Fruit fly (Drosophila melanogaster): ENCODE data around the gene CG14877.

Gene CG14877

DNA sequence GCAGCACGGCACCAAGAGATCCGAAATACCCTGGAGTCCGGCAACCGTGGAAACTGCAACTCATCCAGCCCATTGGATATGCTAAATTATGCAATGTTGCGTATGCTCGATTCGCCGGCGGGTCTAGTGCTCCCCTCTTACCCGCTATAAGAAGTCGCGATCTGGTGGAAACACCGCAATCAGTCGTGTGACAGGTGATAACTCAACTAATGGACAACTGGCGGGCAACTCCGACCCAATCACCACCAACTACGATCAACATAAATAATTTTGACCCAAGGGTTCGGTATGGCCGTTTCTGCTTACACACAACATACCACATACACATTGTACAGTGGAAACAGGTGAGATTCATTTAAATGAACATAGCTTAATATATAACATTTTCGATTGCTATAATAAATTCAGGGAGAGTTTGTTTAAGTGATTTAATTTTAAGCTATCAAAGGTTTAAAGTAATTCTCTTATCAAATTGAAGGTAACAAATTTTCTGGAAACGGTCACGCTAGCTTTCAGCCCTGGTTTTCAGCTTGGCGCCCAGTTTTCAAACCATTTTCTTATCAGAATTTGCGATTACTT is 38.6 kb downstream of the CG14877 start, which contains the start of gene Hmt-1 (continued):
- peak; percentile 36 for TF ChIP-seq ftz-f1 (GFP tag; optimal IDR thresholded peaks at IDR 0.05)
- TF ChIP-seq gcm (GFP tag; optimal IDR thresholded peaks at IDR 0.05), result no peak
- peak; percentile 1 for TF ChIP-seq CG2202 (tag; optimal IDR thresholded peaks at IDR 0.05)
- peak; percentile 40 for TF ChIP-seq gsb-n (tag; optimal IDR thresholded peaks at IDR 0.05)
- TF ChIP-seq CG2116 (GFP tag; optimal IDR thresholded peaks at IDR 0.05), result peak; percentile 61
- TF ChIP-seq CG6813 (GFP tag; optimal IDR thresholded peaks at IDR 0.05), result no peak
- TF ChIP-seq MESR4 (GFP tag; optimal IDR thresholded peaks at IDR 0.05), result peak; percentile 82
- peak; percentile 54 for TF ChIP-seq CG12659 (GFP tag; optimal IDR thresholded peaks at IDR 0.05)
- peak; percentile 96 for TF ChIP-seq CG7928 (GFP tag; optimal IDR thresholded peaks at IDR 0.05)
- no peak for TF ChIP-seq CG30431 (GFP tag; optimal IDR thresholded peaks at IDR 0.05)
- TF ChIP-seq CG4617 (GFP tag; optimal IDR thresholded peaks at IDR 0.05; ENCODE audit: borderline replicate concordance), result peak; percentile 30
- TF ChIP-seq CG13424 (tag; optimal IDR thresholded peaks at IDR 0.05), result peak; percentile 5
- peak; percentile 57 for TF ChIP-seq CG17186 (GFP tag; optimal IDR thresholded peaks at IDR 0.05)
- no peak for TF ChIP-seq Meics (GFP tag; optimal IDR thresholded peaks at IDR 0.05)
- peak; percentile 3 for TF ChIP-seq CHES-1-like (GFP tag; optimal IDR thresholded peaks at IDR 0.05)
- peak; percentile 61; the same call in 1 of the 2 replicates for TF ChIP-seq MBD-R2 (GFP tag; IDR thresholded peaks at IDR 0.05)
- peak in 1 of 2 experiments; percentile 32 for TF ChIP-seq crp (GFP tag; optimal IDR thresholded peaks at IDR 0.05)
- peak; percentile 64 for TF ChIP-seq CG12391 (tag; optimal IDR thresholded peaks at IDR 0.05)
- peak; percentile 69; the same call in 1 of the 3 replicates for TF ChIP-seq CG34422 (GFP tag; IDR thresholded peaks at IDR 0.05)
- no peak for TF ChIP-seq CG13296 (GFP tag; optimal IDR thresholded peaks at IDR 0.05)
- peak; percentile 80 for TF ChIP-seq CG14710 (tag; optimal IDR thresholded peaks at IDR 0.05)
- TF ChIP-seq Dp (GFP tag; optimal IDR thresholded peaks at IDR 0.05), result peak; percentile 94
- no peak for TF ChIP-seq gsb (GFP tag; IDR thresholded peaks at IDR 0.05)
- peak; percentile 47 for TF ChIP-seq BEAF-32 (GFP tag; optimal IDR thresholded peaks at IDR 0.05)
- TF ChIP-seq CG9727 (GFP tag; optimal IDR thresholded peaks at IDR 0.05), result peak; percentile 9
- peak; percentile 97 for TF ChIP-seq E2f2 (GFP tag; IDR thresholded peaks at IDR 0.05)
- peak; percentile 32 for TF ChIP-seq CG10979 (tag; optimal IDR thresholded peaks at IDR 0.05)
- TF ChIP-seq HmgZ (tag; optimal IDR thresholded peaks at IDR 0.05), result peak; percentile 42
- peak; percentile 23; the same call in 1 of the 3 replicates for TF ChIP-seq CG16813 (GFP tag; IDR thresholded peaks at IDR 0.05; ENCODE audit: partially characterized antibody)
- peak; percentile 62 for TF ChIP-seq CG15514 (GFP tag; optimal IDR thresholded peaks at IDR 0.05)
- TF ChIP-seq CG14441 (GFP tag; IDR thresholded peaks at IDR 0.05), result no peak
- TF ChIP-seq CG17829 (tag; optimal IDR thresholded peaks at IDR 0.05), result peak; percentile 53
- TF ChIP-seq Poxn (GFP tag; IDR thresholded peaks at IDR 0.05), result no peak
- peak; percentile 15 for TF ChIP-seq CG8924 (tag; optimal IDR thresholded peaks at IDR 0.05)
- peak; percentile 85 for TF ChIP-seq Sin3A (optimal IDR thresholded peaks at IDR 0.05)
- peak; percentile 92 for TF ChIP-seq CG9797 (GFP tag; optimal IDR thresholded peaks at IDR 0.05)
- TF ChIP-seq caup (GFP tag; optimal IDR thresholded peaks at IDR 0.05; ENCODE audit: severe bottlenecking), result no peak
- TF ChIP-seq Sry-δ (GFP tag; optimal IDR thresholded peaks at IDR 0.05), result peak; percentile 42
- TF ChIP-seq Jarid2 (GFP tag; optimal IDR thresholded peaks at IDR 0.05), result peak; percentile 51
- 0 out of 3 replicates have a peak, but pooled peaks have one; percentile 28 for TF ChIP-seq z (GFP tag; IDR thresholded peaks at IDR 0.05)
- TF ChIP-seq Hmr (GFP tag; optimal IDR thresholded peaks at IDR 0.05), result peak; percentile 8
- no peak for TF ChIP-seq Gug (GFP tag; IDR thresholded peaks at IDR 0.05)
- TF ChIP-seq CG12219 (GFP tag; optimal IDR thresholded peaks at IDR 0.05), result no peak
- peak; percentile 26 for TF ChIP-seq CG13287 (GFP tag; IDR thresholded peaks at IDR 0.05; ENCODE audit: partially characterized antibody)
- TF ChIP-seq lilli (GFP tag; optimal IDR thresholded peaks at IDR 0.05), result peak; percentile 43
- no peak for TF ChIP-seq eve (GFP tag; optimal IDR thresholded peaks at IDR 0.05)
- TF ChIP-seq Hr78 (GFP tag; optimal IDR thresholded peaks at IDR 0.05), result peak in 1 of 2 experiments; percentile 69
- TF ChIP-seq Ets97D (GFP tag; optimal IDR thresholded peaks at IDR 0.05), result peak; percentile 58
